Worm (Caenorhabditis elegans) whole organism, mixed stage, embryonic: ENCODE measurements around the gene K09E9.4.

ENCODE experiments used
- M03D4.4 ChIP-seq: sonication (generic microtip); optimal IDR thresholded peaks from 2 replicates; lab custom pipeline; 2017; ENCODE audit warnings: mild to moderate bottlenecking, missing genetic modification characterization, missing compliant biosample characterization
- bed-3 ChIP-seq: fragments of 200-800 bp; sonication (Bioruptor generic); optimal IDR thresholded peaks from 3 replicates; lab custom pipeline; 2018; ENCODE audit warnings: mild to moderate bottlenecking, missing genetic modification characterization, moderate library complexity, missing compliant biosample characterization
- blmp-1 ChIP-seq: fragments of 150-350 bp; optimal IDR thresholded peaks from 2 replicates; lab custom pipeline; 2014; ENCODE audit warnings: missing biosample characterization, missing genetic modification characterization
- ceh-39 ChIP-seq: fragments of 150-350 bp; optimal IDR thresholded peaks from 2 replicates; lab custom pipeline; 2014; ENCODE audit warnings: missing biosample characterization, missing genetic modification characterization
- ceh-43 ChIP-seq: fragments of 200-800 bp; sonication (Bioruptor generic); optimal IDR thresholded peaks from 2 replicates; lab custom pipeline; 2018; ENCODE audit warnings: mild to moderate bottlenecking, missing genetic modification characterization, moderate library complexity, missing compliant biosample characterization
- ceh-83 ChIP-seq: fragments of 200-800 bp; sonication (Bioruptor generic); optimal IDR thresholded peaks from 2 replicates; lab custom pipeline; 2018; ENCODE audit warnings: mild to moderate bottlenecking, missing genetic modification characterization, missing compliant biosample characterization
- ces-1 ChIP-seq: fragments of 150-350 bp; optimal IDR thresholded peaks from 2 replicates; lab custom pipeline; 2014; ENCODE audit warnings: missing biosample characterization, missing genetic modification reagents, missing genetic modification characterization
- cnd-1 ChIP-seq: fragments of 200-800 bp; sonication (Bioruptor generic); optimal IDR thresholded peaks from 2 replicates; lab custom pipeline; 2018; ENCODE audit warnings: mild to moderate bottlenecking, missing genetic modification characterization, missing compliant biosample characterization
- drap-1 ChIP-seq: fragments of 200-800 bp; sonication (Bioruptor generic); optimal IDR thresholded peaks from 3 replicates; lab custom pipeline; 2018; ENCODE audit warnings: mild to moderate bottlenecking, missing genetic modification characterization, missing compliant biosample characterization
- elt-1 ChIP-seq: sonication (generic microtip); optimal IDR thresholded peaks from 2 replicates; lab custom pipeline; 2017; ENCODE audit warnings: missing genetic modification characterization, mild to moderate bottlenecking, missing compliant biosample characterization, antibody characterized with exemption, moderate library complexity, borderline replicate concordance; ENCODE audit not compliant: insufficient read depth
- elt-3 ChIP-seq: fragments of 150-350 bp; optimal IDR thresholded peaks from 2 replicates; lab custom pipeline; 2014; ENCODE audit warnings: missing biosample characterization, missing genetic modification characterization
- flh-1 ChIP-seq: fragments of 200-800 bp; sonication (Bioruptor generic); optimal IDR thresholded peaks from 2 replicates; lab custom pipeline; 2018; ENCODE audit warnings: mild to moderate bottlenecking, missing genetic modification characterization, moderate library complexity, missing compliant biosample characterization
- ham-2 ChIP-seq: fragments of 200-800 bp; sonication (Bioruptor generic); optimal IDR thresholded peaks from 2 replicates; lab custom pipeline; 2018; ENCODE audit warnings: mild to moderate bottlenecking, missing genetic modification characterization, missing compliant biosample characterization
- hlh-1 ChIP-seq: fragments of 150-350 bp; optimal IDR thresholded peaks from 2 replicates; lab custom pipeline; 2014; ENCODE audit warnings: missing biosample characterization, missing genetic modification reagents, missing genetic modification characterization
- lin-13 ChIP-seq: fragments of 150-350 bp; optimal IDR thresholded peaks from 2 replicates; lab custom pipeline; 2014; ENCODE audit warnings: missing biosample characterization, missing genetic modification characterization
- lin-32 ChIP-seq: fragments of 200-800 bp; sonication (Bioruptor generic); optimal IDR thresholded peaks from 2 replicates; lab custom pipeline; 2018; ENCODE audit warnings: mild to moderate bottlenecking, missing genetic modification characterization, missing compliant biosample characterization
- lsy-2 ChIP-seq: fragments of 150-350 bp; optimal IDR thresholded peaks from 2 replicates; lab custom pipeline; 2014; ENCODE audit warnings: missing biosample characterization, missing genetic modification characterization
- mab-5 ChIP-seq: fragments of 150-350 bp; optimal IDR thresholded peaks from 2 replicates; lab custom pipeline; 2014; ENCODE audit warnings: missing biosample characterization, missing genetic modification characterization
- mep-1 ChIP-seq: fragments of 150-350 bp; optimal IDR thresholded peaks from 2 replicates; lab custom pipeline; 2017; ENCODE audit warnings: missing biosample characterization, missing genetic modification reagents, missing genetic modification characterization, inconsistent platforms
- nhr-12 ChIP-seq: fragments of 150-350 bp; optimal IDR thresholded peaks from 2 replicates; lab custom pipeline; 2014; ENCODE audit warnings: missing biosample characterization, missing genetic modification characterization
- nhr-2 ChIP-seq: fragments of 150-350 bp; optimal IDR thresholded peaks from 2 replicates; lab custom pipeline; 2014; ENCODE audit warnings: missing biosample characterization, missing genetic modification characterization
- nhr-237 ChIP-seq: fragments of 150-350 bp; optimal IDR thresholded peaks from 2 replicates; lab custom pipeline; 2014; ENCODE audit warnings: missing biosample characterization, missing genetic modification characterization
- nhr-28 ChIP-seq: fragments of 150-350 bp; optimal IDR thresholded peaks from 2 replicates; lab custom pipeline; 2014; ENCODE audit warnings: missing biosample characterization, missing genetic modification characterization
- nhr-76 ChIP-seq: sonication (generic microtip); optimal IDR thresholded peaks from 2 replicates; lab custom pipeline; 2017; ENCODE audit warnings: missing biosample characterization, missing genetic modification characterization
- pha-4 ChIP-seq: fragments of 150-350 bp; optimal IDR thresholded peaks from 2 replicates; lab custom pipeline; 2018; ENCODE audit warnings: missing biosample characterization, missing genetic modification reagents, missing genetic modification characterization
- sem-2 ChIP-seq: fragments of 200-800 bp; sonication (Bioruptor generic); optimal IDR thresholded peaks from 2 replicates; lab custom pipeline; 2018; ENCODE audit warnings: mild to moderate bottlenecking, missing genetic modification characterization, missing compliant biosample characterization
- snpc-4 ChIP-seq: fragments of 150-350 bp; optimal IDR thresholded peaks from 2 replicates; lab custom pipeline; 2014; ENCODE audit warnings: missing biosample characterization, missing genetic modification characterization
- sptf-1 ChIP-seq: sonication (generic microtip); optimal IDR thresholded peaks from 2 replicates; lab custom pipeline; 2017; ENCODE audit warnings: mild to moderate bottlenecking, missing genetic modification characterization, moderate library complexity, missing compliant biosample characterization
- tbx-8 ChIP-seq: fragments of 200-800 bp; sonication (Bioruptor generic); optimal IDR thresholded peaks from 2 replicates; lab custom pipeline; 2018; ENCODE audit warnings: mild to moderate bottlenecking, missing genetic modification characterization, moderate library complexity, missing compliant biosample characterization
- unc-120 ChIP-seq: sonication (generic microtip); optimal IDR thresholded peaks from 2 replicates; lab custom pipeline; 2017; ENCODE audit warnings: missing genetic modification characterization, missing compliant biosample characterization; ENCODE audit not compliant: poor library complexity, severe bottlenecking
- unc-39 ChIP-seq: fragments of 150-350 bp; optimal IDR thresholded peaks from 2 replicates; lab custom pipeline; 2014; ENCODE audit warnings: missing biosample characterization, missing genetic modification characterization
- unc-62 ChIP-seq: fragments of 150-350 bp; optimal IDR thresholded peaks from 2 replicates; lab custom pipeline; 2014; ENCODE audit warnings: missing biosample characterization, missing genetic modification reagents, missing genetic modification characterization
- zip-8 ChIP-seq: fragments of 150-350 bp; optimal IDR thresholded peaks from 2 replicates; lab custom pipeline; 2014; ENCODE audit warnings: missing biosample characterization, missing genetic modification characterization
- ztf-11 ChIP-seq: fragments of 150-350 bp; optimal IDR thresholded peaks from 2 replicates; lab custom pipeline; 2014; ENCODE audit warnings: missing biosample characterization, missing genetic modification characterization

Gene K09E9.4

ce11 chrX:15657773-15658172, 27.5 kb upstream of the K09E9.4 start:
- TF ChIP-seq mep-1 (no peak), unc-120 (no peak), drap-1 (GFP tag; lab: Kevin White, UChicago) (no peak), ham-2 (GFP tag; lab: Kevin White, UChicago) (no peak), tbx-8 (GFP tag; lab: Kevin White, UChicago) (no peak), mab-5 (no peak), M03D4.4 (tag; lab: Kevin White, UChicago) (no peak), ztf-11 (tag; lab: Kevin White, UChicago) (no peak), nhr-76 (tag; lab: Kevin White, UChicago) (no peak), nhr-28 (no peak), sptf-1 (no peak), ceh-39 (tag; lab: Kevin White, UChicago) (no peak), flh-1 (no peak), nhr-12 (tag; lab: Kevin White, UChicago) (no peak), ceh-43 (no peak), nhr-2 (tag; lab: Kevin White, UChicago) (no peak), unc-39 (tag; lab: Kevin White, UChicago) (no peak), pha-4 (tag; lab: Kevin White, UChicago) (no peak)

ce11 chrX:15655623-15656022, 25.4 kb upstream of the K09E9.4 start:
- TF ChIP-seq ceh-83 (GFP tag; lab: Kevin White, UChicago) (no peak), unc-62 (GFP tag; lab: Kevin White, UChicago) (no peak), zip-8 (no peak), elt-1 (tag; lab: Kevin White, UChicago) (no peak), nhr-12 (tag; lab: Kevin White, UChicago) (no peak), lsy-2 (tag; lab: Kevin White, UChicago) (no peak), cnd-1 (no peak), bed-3 (no peak), drap-1 (GFP tag; lab: Kevin White, UChicago) (no peak), M03D4.4 (tag; lab: Kevin White, UChicago) (no peak), ceh-39 (tag; lab: Kevin White, UChicago) (no peak), blmp-1 (no peak), hlh-1 (tag; lab: Kevin White, UChicago) (no peak), sem-2 (GFP tag; lab: Kevin White, UChicago) (no peak), flh-1 (no peak), mab-5 (no peak), sptf-1 (no peak), lin-32 (GFP tag; lab: Kevin White, UChicago) (no peak)

- TF ChIP-seq M03D4.4 (tag; lab: Kevin White, UChicago) (no peak), hlh-1 (tag; lab: Kevin White, UChicago) (no peak), unc-120 (no peak), sem-2 (GFP tag; lab: Kevin White, UChicago) (no peak), tbx-8 (GFP tag; lab: Kevin White, UChicago) (no peak), blmp-1 (no peak)
Observed at ce11 chrX:15654969-15655368, 24.7 kb upstream of the K09E9.4 start.

- no peak for TF ChIP-seq elt-1 (tag; lab: Kevin White, UChicago)
- no peak for TF ChIP-seq pha-4 (tag; lab: Kevin White, UChicago)
- TF ChIP-seq sptf-1, result peak; percentile 12
- peak; percentile 61 for TF ChIP-seq ces-1 (GFP tag; lab: Kevin White, UChicago)
- no peak for TF ChIP-seq ceh-83 (GFP tag; lab: Kevin White, UChicago)
- no peak for TF ChIP-seq ztf-11 (tag; lab: Kevin White, UChicago)
- TF ChIP-seq sem-2 (GFP tag; lab: Kevin White, UChicago), result no peak
- TF ChIP-seq nhr-2 (tag; lab: Kevin White, UChicago), result no peak
- TF ChIP-seq lin-32 (GFP tag; lab: Kevin White, UChicago), result peak; percentile 11
- peak; percentile 2 for TF ChIP-seq M03D4.4 (tag; lab: Kevin White, UChicago)
- peak; percentile 27 for TF ChIP-seq cnd-1
- TF ChIP-seq nhr-237 (tag; lab: Kevin White, UChicago), result no peak
- TF ChIP-seq, all 35 proteins: peak for 5
Observed at ce11 chrX:15653196-15653595, 23.0 kb upstream of the K09E9.4 start.

- TF ChIP-seq elt-3 (tag; lab: Kevin White, UChicago) (no peak), nhr-76 (tag; lab: Kevin White, UChicago) (no peak), lin-13 (no peak), snpc-4 (tag; lab: Kevin White, UChicago) (no peak), nhr-28 (no peak), sptf-1 (no peak), ham-2 (GFP tag; lab: Kevin White, UChicago) (no peak), ceh-39 (tag; lab: Kevin White, UChicago) (no peak), hlh-1 (tag; lab: Kevin White, UChicago) (no peak), ceh-43 (no peak)
Observed at ce11 chrX:15650919-15651420, 20.7 kb upstream of the K09E9.4 start, which contains the start of gene F59D12.3. TSS of gene F59D12.3 (minus strand) at chrX:15650969.
